Worm (Caenorhabditis elegans): ENCODE results near the gene lem-2.

DNA sequence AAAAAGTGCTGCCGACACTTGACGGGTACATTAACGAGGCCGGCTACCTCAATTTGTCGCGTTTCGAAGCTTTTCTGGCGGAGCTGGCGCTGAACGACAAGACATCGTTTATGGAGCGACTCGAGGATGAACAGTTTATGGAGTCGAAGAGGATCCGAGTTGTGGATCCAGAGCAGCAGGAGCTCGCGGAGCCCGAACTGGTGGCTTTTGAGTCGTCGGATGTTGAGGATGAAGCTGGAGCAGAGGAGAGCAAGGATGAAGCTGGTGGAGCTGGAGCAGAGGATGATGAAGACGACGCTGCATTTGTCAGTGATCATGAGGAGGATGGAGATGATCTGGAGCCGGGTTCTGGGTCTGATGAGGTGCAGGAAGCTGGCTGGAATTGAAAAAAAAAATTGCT, 11.6 kb downstream of the lem-2 start:
- TF ChIP-seq ceh-82 (tag; optimal IDR thresholded peaks at IDR 0.05) (no peak), C34B4.2 (tag; optimal IDR thresholded peaks at IDR 0.05) (no peak), fos-1 (tag; optimal IDR thresholded peaks at IDR 0.05) (no peak), nhr-77 (tag; optimal IDR thresholded peaks at IDR 0.05) (no peak), unc-130 (tag; optimal IDR thresholded peaks at IDR 0.05) (no peak), snpc-4 (tag; optimal IDR thresholded peaks at IDR 0.05) (no peak), zag-1 (tag; optimal IDR thresholded peaks at IDR 0.05) (no peak), lin-13 (GFP tag; optimal IDR thresholded peaks at IDR 0.05) (no peak), skn-1 (tag; optimal IDR thresholded peaks at IDR 0.05) (no peak), ceh-88 (GFP tag; IDR thresholded peaks at IDR 0.05) (no peak), nhr-11 (tag; optimal IDR thresholded peaks at IDR 0.05) (no peak), nhr-47 (tag; optimal IDR thresholded peaks at IDR 0.05) (no peak)
